Worm (Caenorhabditis elegans): ENCODE results near the gene C13B9.2.

- no peak for TF ChIP-seq tbx-7 (tag; optimal IDR thresholded peaks at IDR 0.05)
- no peak for TF ChIP-seq ceh-18 (tag; optimal IDR thresholded peaks at IDR 0.05)
- TF ChIP-seq dve-1 (tag; optimal IDR thresholded peaks at IDR 0.05) = no peak
- no peak for TF ChIP-seq tbx-2 (tag; optimal IDR thresholded peaks at IDR 0.05)
- TF ChIP-seq rnt-1 (tag; optimal IDR thresholded peaks at IDR 0.05) = no peak
- TF ChIP-seq T23F11.4 (GFP tag; optimal IDR thresholded peaks at IDR 0.05) = no peak
- no peak for TF ChIP-seq nhr-11 (tag; optimal IDR thresholded peaks at IDR 0.05)
- no peak for TF ChIP-seq ceh-9 (tag; optimal IDR thresholded peaks at IDR 0.05)
- no peak for TF ChIP-seq lin-11 (tag; optimal IDR thresholded peaks at IDR 0.05)
- no peak for TF ChIP-seq K02D7.2 (tag; optimal IDR thresholded peaks at IDR 0.05)
- TF ChIP-seq pax-1 (tag; optimal IDR thresholded peaks at IDR 0.05) = no peak
Measured at ce11 chrIII:6594069-6594468, 26.0 kb upstream of the C13B9.2 start.

Data from whole organism, late embryonic.